Worm (Caenorhabditis elegans): ENCODE measurements around the gene C25H3.3.

C25H3.3 gene

DNA sequence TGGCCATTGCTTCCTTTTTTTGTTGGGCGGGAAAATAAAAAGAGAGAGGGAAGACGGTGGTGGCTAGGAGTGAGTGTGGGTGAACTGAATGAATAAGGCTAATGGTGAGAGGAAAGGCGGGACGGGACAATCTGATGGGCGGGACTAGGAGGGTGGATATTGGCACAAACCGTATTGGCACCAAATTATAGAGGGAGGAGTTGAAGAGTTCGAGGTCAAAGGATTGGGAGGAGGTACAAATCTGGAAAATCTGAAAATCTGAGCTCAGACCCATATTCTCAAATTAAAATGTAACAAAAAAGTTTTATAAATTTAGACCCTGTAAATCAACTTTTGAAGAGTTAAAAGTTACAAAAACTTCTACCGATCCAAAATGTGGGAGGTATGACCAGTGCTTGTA, 44.8 kb downstream of the C25H3.3 start, which contains the start of gene hlh-14:
Gene hlh-14, minus strand, starts transcription at position 101 of the 400 bp plus-strand sequence.
- TF ChIP-seq lin-39 (tag; optimal IDR thresholded peaks at IDR 0.05) (no peak), pqm-1 (tag; optimal IDR thresholded peaks at IDR 0.05) (no peak), ceh-9 (tag; optimal IDR thresholded peaks at IDR 0.05) (no peak), unc-39 (tag; optimal IDR thresholded peaks at IDR 0.05) (no peak), nhr-76 (tag; optimal IDR thresholded peaks at IDR 0.05) (no peak), snpc-4 (tag; optimal IDR thresholded peaks at IDR 0.05) (no peak), aly-2 (tag; optimal IDR thresholded peaks at IDR 0.05) (no peak)

DNA sequence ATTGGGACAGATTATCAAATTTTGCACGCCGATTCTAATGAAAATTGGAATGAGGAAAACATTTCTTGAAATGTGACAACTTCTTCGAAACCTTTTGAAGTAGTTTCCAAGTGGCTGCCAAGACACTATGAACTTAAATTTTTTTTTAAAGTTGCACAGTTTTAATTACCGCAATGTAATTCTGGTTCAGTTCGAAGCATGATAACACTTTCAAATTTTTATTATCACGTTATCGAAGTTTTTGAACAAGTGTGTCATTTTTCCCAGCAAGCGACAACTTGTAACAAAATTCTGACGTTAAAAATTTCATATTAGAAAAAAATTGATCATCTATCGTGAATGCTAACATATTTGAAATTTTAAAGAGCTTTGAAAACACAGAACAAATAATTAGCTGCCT, 48.8 kb downstream of the C25H3.3 start:
- no peak for TF ChIP-seq ztf-4 (tag; optimal IDR thresholded peaks at IDR 0.05)
- peak; percentile 73 for TF ChIP-seq elt-2 (tag; optimal IDR thresholded peaks at IDR 0.05)
- TF ChIP-seq lin-39 (tag; optimal IDR thresholded peaks at IDR 0.05) = no peak
- TF ChIP-seq nhr-23 (tag; optimal IDR thresholded peaks at IDR 0.05) = no peak
- TF ChIP-seq skn-1 (tag; optimal IDR thresholded peaks at IDR 0.05) = no peak
- TF ChIP-seq elt-1 (tag; optimal IDR thresholded peaks at IDR 0.05) = no peak
- TF ChIP-seq egl-5 (tag; optimal IDR thresholded peaks at IDR 0.05) = no peak

DNA sequence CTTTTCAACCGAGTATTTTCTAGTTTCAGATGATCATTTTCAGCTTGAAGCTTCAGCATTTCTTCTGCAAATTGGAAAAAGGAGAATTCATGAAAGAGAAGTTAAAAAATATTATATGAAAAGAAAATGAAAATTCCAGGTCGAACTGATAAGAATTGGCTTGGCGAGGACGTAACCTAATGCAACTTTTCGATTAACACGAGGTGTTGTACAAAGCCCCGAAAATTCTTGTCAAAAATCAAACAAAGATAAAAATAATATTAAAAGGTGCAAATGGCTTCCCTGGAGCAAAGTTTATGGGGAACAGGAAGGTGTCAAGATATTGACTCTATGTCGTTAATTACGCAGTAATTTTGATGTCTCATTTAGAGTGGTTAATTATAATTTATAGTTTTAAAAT, 50.3 kb downstream of the C25H3.3 start:
- TF ChIP-seq elt-2 (tag; optimal IDR thresholded peaks at IDR 0.05) = peak; percentile 95
- TF ChIP-seq fos-1 (tag; optimal IDR thresholded peaks at IDR 0.05) = no peak
- no peak for TF ChIP-seq mml-1 (tag; optimal IDR thresholded peaks at IDR 0.05)
- no peak for TF ChIP-seq ceh-16 (tag; optimal IDR thresholded peaks at IDR 0.05)
- no peak for TF ChIP-seq nhr-67 (tag; optimal IDR thresholded peaks at IDR 0.05)
- TF ChIP-seq jun-1 (tag; optimal IDR thresholded peaks at IDR 0.05) = no peak
- TF ChIP-seq ama-1 (optimal IDR thresholded peaks at IDR 0.05) = no peak
- TF ChIP-seq pqm-1 (tag; optimal IDR thresholded peaks at IDR 0.05) = peak; percentile 16
